Fruit fly (Drosophila melanogaster): ENCODE data around the gene CG4842.

CG4842 gene

DNA sequence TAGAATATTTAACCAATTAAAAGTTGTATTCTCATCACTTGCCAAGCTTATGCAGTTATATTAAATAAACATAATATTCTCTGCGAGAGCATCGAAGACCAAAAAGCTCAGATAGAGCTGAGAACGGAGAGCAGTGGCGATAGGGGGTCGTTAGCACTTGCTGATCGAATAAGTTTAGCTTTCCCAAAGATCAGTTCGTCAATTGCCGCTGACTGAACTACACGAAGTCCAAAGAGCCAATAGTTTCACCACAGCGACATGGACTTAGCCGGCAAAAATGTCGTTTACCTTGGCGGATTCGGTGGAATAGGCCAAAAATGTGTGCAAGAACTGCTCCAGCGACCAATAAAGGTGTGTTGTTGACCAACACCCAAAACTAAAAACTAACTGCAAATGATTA lies at the start of gene CG4842:
Gene CG4842 (plus strand): TSS at position 191 of the 400 bp plus-strand sequence.
- no peak for TF ChIP-seq usp (GFP tag; optimal IDR thresholded peaks at IDR 0.05)
- TF ChIP-seq psq (optimal IDR thresholded peaks at IDR 0.05) = no peak
- no peak for TF ChIP-seq CG8478 (optimal IDR thresholded peaks at IDR 0.05)
- TF ChIP-seq Dll (optimal IDR thresholded peaks at IDR 0.05) = no peak
- TF ChIP-seq pan (optimal IDR thresholded peaks at IDR 0.05) = no peak
- TF ChIP-seq EcR (GFP tag; optimal IDR thresholded peaks at IDR 0.05) = no peak

DNA sequence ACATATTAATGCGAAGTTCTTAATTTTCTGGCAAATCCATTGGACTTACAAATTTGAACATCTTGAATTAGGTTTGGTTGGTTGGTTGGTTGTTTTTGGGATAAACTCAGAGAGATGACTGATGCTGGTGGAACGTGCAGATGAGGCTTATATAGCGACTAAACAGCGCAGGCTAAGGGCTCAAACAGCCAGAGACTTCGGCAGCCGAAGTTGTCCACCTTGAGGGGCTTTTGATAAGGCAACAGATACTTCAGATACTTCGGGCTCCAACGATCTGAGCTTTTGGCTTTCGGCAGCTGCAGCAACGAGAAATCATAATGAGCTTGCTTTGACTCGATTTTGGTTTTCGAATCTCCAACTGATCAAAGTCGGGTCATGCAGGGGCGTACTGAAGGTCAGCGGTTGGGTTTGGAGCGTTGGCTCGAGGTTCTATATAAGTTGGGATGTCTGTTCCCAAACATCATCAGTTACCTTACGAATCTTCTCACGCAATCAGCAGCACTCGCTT lies 48.7 kb upstream of the CG4842 start, which contains the start of the genes CG13041 and CG13060:
Gene CG13041 (minus strand): TSS at position 128 of the 508 bp plus-strand sequence.
Gene CG13060 (plus strand): TSS at position 458 of the 508 bp plus-strand sequence.
- TF ChIP-seq pan (optimal IDR thresholded peaks at IDR 0.05) = no peak
- TF ChIP-seq EcR (GFP tag; optimal IDR thresholded peaks at IDR 0.05) = no peak
- no peak for TF ChIP-seq Dll (optimal IDR thresholded peaks at IDR 0.05)
- no peak for TF ChIP-seq CG8478 (optimal IDR thresholded peaks at IDR 0.05)
- no peak for TF ChIP-seq usp (GFP tag; optimal IDR thresholded peaks at IDR 0.05)
- no peak for TF ChIP-seq psq (optimal IDR thresholded peaks at IDR 0.05)

DNA sequence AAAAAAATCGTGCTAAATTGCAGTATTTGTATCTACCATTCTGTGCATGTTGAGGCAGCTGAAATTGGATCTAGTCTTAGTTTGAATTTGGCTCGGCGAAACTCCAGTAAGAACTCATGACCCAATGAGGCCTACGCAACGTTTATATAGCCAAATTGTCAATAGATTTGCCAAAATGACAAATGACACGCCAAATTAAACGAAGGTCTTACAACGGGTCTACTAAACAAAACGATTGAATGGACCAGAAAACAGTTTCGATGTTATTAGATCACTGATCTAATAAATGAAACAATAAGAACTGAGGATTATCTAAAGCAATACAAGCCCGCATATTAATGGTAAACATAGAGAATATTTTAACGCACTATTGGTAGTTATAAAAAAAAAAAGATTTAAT lies 47.0 kb upstream of the CG4842 start, which contains the start of gene CG42718:
Gene CG42718 (minus strand): TSS at position 101 of the 400 bp plus-strand sequence.
- TF ChIP-seq EcR (GFP tag; optimal IDR thresholded peaks at IDR 0.05) (no peak), Dll (optimal IDR thresholded peaks at IDR 0.05) (no peak), CG8478 (optimal IDR thresholded peaks at IDR 0.05) (no peak), psq (optimal IDR thresholded peaks at IDR 0.05) (no peak), pan (optimal IDR thresholded peaks at IDR 0.05) (no peak), usp (GFP tag; optimal IDR thresholded peaks at IDR 0.05) (no peak)

- TF ChIP-seq Dll (optimal IDR thresholded peaks at IDR 0.05) = no peak
- TF ChIP-seq CG8478 (optimal IDR thresholded peaks at IDR 0.05) = no peak
- no peak for TF ChIP-seq usp (GFP tag; optimal IDR thresholded peaks at IDR 0.05)
Observed at dm6 chr3L:16323372-16323771, 44.8 kb upstream of the CG4842 start, which contains the start of gene CG13059. TSS of gene CG13059 (plus strand) at chr3L:16323672.

DNA sequence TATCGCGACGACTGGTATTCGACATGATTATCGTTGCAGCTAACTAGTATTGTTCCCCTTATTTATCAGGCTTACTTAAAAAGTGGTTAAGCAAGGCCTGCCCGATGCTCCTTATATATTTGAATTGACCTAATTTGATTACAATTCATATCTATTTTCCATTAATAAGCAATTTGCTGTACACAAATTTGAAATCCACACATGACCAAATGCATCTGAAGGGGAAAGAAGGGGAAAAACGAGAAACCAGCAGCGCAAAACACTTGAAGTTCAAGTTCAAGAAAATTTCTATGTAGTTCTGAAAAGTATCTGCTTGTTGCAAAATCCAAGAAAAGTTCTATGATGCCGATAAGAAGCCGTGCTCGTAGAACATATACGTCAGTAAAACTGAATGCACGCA lies 41.5 kb upstream of the CG4842 start, which contains the start of the genes CG13040 and CG13039:
Gene CG13040 (minus strand): TSS at position 101 of the 400 bp plus-strand sequence.
Gene CG13039 (minus strand): TSS at position 106 of the 400 bp plus-strand sequence.
- TF ChIP-seq usp (GFP tag; optimal IDR thresholded peaks at IDR 0.05) (no peak), CG8478 (optimal IDR thresholded peaks at IDR 0.05) (no peak), Dll (optimal IDR thresholded peaks at IDR 0.05) (no peak), EcR (GFP tag; optimal IDR thresholded peaks at IDR 0.05) (no peak), pan (optimal IDR thresholded peaks at IDR 0.05) (no peak), psq (optimal IDR thresholded peaks at IDR 0.05) (no peak)

- no peak for TF ChIP-seq psq (optimal IDR thresholded peaks at IDR 0.05)
Observed at dm6 chr3L:16327776-16328175, 40.4 kb upstream of the CG4842 start, which contains the start of gene CG13038. TSS of gene CG13038 (minus strand) at chr3L:16327893.

DNA sequence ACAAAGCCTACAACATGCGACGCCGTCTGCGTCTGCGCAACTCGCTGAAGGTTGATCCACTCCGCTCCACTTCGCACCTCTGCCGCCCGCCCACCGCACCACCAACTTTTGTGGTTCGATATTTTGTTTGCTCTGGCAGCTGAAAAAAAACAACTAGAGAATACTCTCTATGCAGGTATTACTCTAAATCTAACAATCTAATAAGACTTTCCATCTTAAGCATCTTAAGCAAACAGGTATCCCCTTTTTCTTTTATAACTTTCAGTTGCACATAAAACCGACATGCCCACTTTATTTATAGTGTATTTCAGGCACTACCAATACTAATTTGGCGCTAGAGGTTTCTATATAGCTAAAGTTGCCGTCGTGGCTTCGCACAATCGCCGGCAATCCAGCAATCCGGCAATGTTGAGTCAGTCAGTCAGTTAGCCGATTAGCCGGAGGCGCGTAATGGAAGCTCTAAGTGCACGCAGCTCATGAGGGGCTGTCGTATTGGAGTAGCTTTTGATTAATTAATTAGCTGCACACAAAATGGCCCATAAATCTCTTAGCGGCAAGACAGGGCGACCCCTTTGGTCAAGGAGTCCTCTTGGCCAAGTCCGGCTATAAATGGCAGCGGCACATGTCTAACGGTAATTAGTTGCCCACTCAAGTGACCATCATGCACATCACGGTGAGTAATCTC lies 39.8 kb upstream of the CG4842 start, which contains the start of gene CG13058:
Gene CG13058 (plus strand): TSS at position 635 of the 685 bp plus-strand sequence.
- no peak for TF ChIP-seq EcR (GFP tag; optimal IDR thresholded peaks at IDR 0.05)
- no peak for TF ChIP-seq psq (optimal IDR thresholded peaks at IDR 0.05)
- TF ChIP-seq pan (optimal IDR thresholded peaks at IDR 0.05) = no peak
- no peak for TF ChIP-seq usp (GFP tag; optimal IDR thresholded peaks at IDR 0.05)
- no peak for TF ChIP-seq Dll (optimal IDR thresholded peaks at IDR 0.05)
- TF ChIP-seq CG8478 (optimal IDR thresholded peaks at IDR 0.05) = no peak

DNA sequence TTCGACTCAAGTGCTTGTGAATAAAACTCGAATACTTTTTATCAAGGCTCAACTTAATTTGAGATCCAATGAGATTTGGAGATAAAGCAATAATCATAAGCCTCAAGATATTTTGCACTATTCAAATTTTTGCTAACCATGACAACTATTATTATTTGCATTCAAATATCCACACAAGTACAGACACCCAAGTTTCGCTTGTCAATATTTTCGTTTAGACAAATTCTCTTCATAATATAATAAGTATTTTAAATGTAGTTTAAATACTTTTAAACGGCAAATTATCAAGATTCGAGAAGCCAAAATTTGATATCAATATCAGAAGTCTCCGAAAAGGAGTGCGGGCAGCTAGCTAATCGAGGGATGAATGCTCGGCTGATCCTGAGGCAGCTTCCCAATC lies 38.7 kb upstream of the CG4842 start, which contains the start of gene CG33061:
Gene CG33061 (plus strand): TSS at position 301 of the 400 bp plus-strand sequence.
- TF ChIP-seq CG8478 (optimal IDR thresholded peaks at IDR 0.05) (no peak), EcR (GFP tag; optimal IDR thresholded peaks at IDR 0.05) (no peak), Dll (optimal IDR thresholded peaks at IDR 0.05) (no peak), usp (GFP tag; optimal IDR thresholded peaks at IDR 0.05) (no peak), pan (optimal IDR thresholded peaks at IDR 0.05) (no peak), psq (optimal IDR thresholded peaks at IDR 0.05) (no peak)

dm6 chr3L:16330740-16331139 lies 37.4 kb upstream of the CG4842 start, which contains the start of gene CG33060:
TSS of gene CG33060 (plus strand) at chr3L:16331040.
- TF ChIP-seq pan (optimal IDR thresholded peaks at IDR 0.05) = no peak
- no peak for TF ChIP-seq EcR (GFP tag; optimal IDR thresholded peaks at IDR 0.05)
- no peak for TF ChIP-seq Dll (optimal IDR thresholded peaks at IDR 0.05)
- no peak for TF ChIP-seq psq (optimal IDR thresholded peaks at IDR 0.05)
- TF ChIP-seq usp (GFP tag; optimal IDR thresholded peaks at IDR 0.05) = no peak
- TF ChIP-seq CG8478 (optimal IDR thresholded peaks at IDR 0.05) = no peak

dm6 chr3L:16331633-16332032 lies 36.6 kb upstream of the CG4842 start, which contains the start of gene retinin:
TSS of gene retinin (plus strand) at chr3L:16331933.
- TF ChIP-seq EcR (GFP tag; optimal IDR thresholded peaks at IDR 0.05) = no peak

DNA sequence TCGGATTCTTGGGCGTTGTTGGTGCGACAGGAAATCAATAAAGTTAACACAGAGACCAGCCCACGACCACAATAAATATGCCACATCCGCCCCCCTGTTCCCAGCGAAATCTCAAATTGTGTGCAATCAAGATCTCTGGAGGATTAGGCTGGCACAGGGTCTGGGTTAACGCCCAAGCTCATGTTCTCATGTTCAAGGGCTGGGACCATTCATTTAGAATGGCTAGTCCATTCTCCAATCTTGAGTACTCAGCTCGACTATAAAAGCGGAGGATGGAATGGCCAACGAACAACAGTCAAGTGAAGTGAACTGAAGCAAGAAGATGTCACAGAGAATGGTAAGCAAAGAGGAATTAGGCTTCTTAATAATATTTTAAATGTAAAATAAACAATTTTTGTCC lies 35.2 kb upstream of the CG4842 start, which contains the start of gene CG13056:
Gene CG13056 (plus strand): TSS at position 301 of the 400 bp plus-strand sequence.
- no peak for TF ChIP-seq CG8478 (optimal IDR thresholded peaks at IDR 0.05)
- TF ChIP-seq Dll (optimal IDR thresholded peaks at IDR 0.05) = no peak
- TF ChIP-seq usp (GFP tag; optimal IDR thresholded peaks at IDR 0.05) = no peak
- TF ChIP-seq psq (optimal IDR thresholded peaks at IDR 0.05) = no peak

DNA sequence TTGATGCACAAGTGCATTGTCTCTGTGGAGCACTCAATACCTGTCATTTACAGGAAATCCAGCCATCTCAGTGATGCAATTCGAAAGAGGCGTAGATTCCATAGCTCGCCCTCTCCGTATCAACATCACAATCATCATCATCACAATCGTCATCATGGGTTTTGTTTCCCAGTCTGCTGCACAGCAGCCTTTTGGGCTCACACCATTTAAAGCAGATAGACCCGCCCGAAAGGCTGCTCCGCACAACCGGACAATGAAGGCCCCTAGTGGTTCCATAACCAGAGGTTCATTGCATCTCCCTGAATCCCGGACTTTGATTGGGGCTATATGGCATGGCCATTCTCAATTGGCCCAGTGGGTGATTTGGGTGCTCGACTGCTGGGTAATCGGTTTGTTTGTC lies 33.3 kb upstream of the CG4842 start:
- TF ChIP-seq psq (optimal IDR thresholded peaks at IDR 0.05) = no peak
- no peak for TF ChIP-seq EcR (GFP tag; optimal IDR thresholded peaks at IDR 0.05)
- no peak for TF ChIP-seq CG8478 (optimal IDR thresholded peaks at IDR 0.05)
- no peak for TF ChIP-seq pan (optimal IDR thresholded peaks at IDR 0.05)
- TF ChIP-seq usp (GFP tag; optimal IDR thresholded peaks at IDR 0.05) = no peak
- TF ChIP-seq Dll (optimal IDR thresholded peaks at IDR 0.05) = no peak
